Fruit fly (Drosophila melanogaster) whole organism, embryonic: ENCODE measurements around the gene CG33511.

Source experiments
- CG11504 ChIP-seq: fragments of 200-800 bp; sonication (Bioruptor generic); optimal IDR thresholded peaks from 3 replicates; lab custom pipeline; 2019; ENCODE audit warnings: missing biosample characterization, mild to moderate bottlenecking, missing genetic modification characterization, moderate library complexity
- CG13287 ChIP-seq: fragments of 200-800 bp; sonication (Bioruptor generic); IDR thresholded peaks from 2 replicates; pipeline ENCODE4 v1.3.6; 2022; ENCODE audit warnings: missing biosample characterization, missing genetic modification characterization; ENCODE audit not compliant: partially characterized antibody
- CG13775 ChIP-seq: fragments of 200-800 bp; sonication (Bioruptor generic); optimal IDR thresholded peaks from 3 replicates; lab custom pipeline; 2017; ENCODE audit warnings: missing biosample characterization, mild to moderate bottlenecking, missing genetic modification characterization
- CG16813 ChIP-seq: fragments of 200-800 bp; sonication (Bioruptor generic); IDR thresholded peaks from 3 replicates; pipeline ENCODE4 v1.3.6; 2022; ENCODE audit warnings: missing biosample characterization, missing genetic modification characterization; ENCODE audit not compliant: partially characterized antibody
- CG16815 ChIP-seq: fragments of 200-800 bp; sonication (Bioruptor generic); optimal IDR thresholded peaks from 3 replicates; lab custom pipeline; 2017; ENCODE audit warnings: missing biosample characterization, mild to moderate bottlenecking, missing genetic modification characterization
- CG18011 ChIP-seq: fragments of 200-800 bp; sonication (Bioruptor generic); optimal IDR thresholded peaks from 2 replicates; lab custom pipeline; 2017; ENCODE audit warnings: missing biosample characterization, missing genetic modification characterization, mild to moderate bottlenecking, moderate library complexity, missing genotype
- CG18476 ChIP-seq: fragments of 200-800 bp; sonication (Bioruptor generic); optimal IDR thresholded peaks from 2 replicates; lab custom pipeline; 2016; ENCODE audit warnings: missing biosample characterization, mild to moderate bottlenecking, missing genetic modification characterization
- CG2889 ChIP-seq: fragments of 200-800 bp; sonication (Bioruptor generic); IDR thresholded peaks from 3 replicates; pipeline ENCODE4 v1.3.6; 2022; ENCODE audit warnings: missing biosample characterization, missing genetic modification characterization
- CG31441 ChIP-seq: fragments of 200-800 bp; sonication (Bioruptor generic); IDR thresholded peaks from 2 replicates; pipeline ENCODE4 v1.3.6; 2022; ENCODE audit warnings: missing biosample characterization, missing genetic modification characterization
- CG32767 ChIP-seq: fragments of 200-800 bp; sonication (Bioruptor generic); IDR thresholded peaks from 2 replicates; pipeline ENCODE4 v1.3.6; 2022; ENCODE audit warnings: missing biosample characterization, missing genetic modification characterization
- CG3281 ChIP-seq: fragments of 200-800 bp; sonication (Bioruptor generic); optimal IDR thresholded peaks from 3 replicates; lab custom pipeline; 2017; ENCODE audit warnings: missing biosample characterization, mild to moderate bottlenecking, missing genetic modification characterization
- CG4730 ChIP-seq: fragments of 200-800 bp; sonication (Bioruptor generic); IDR thresholded peaks from 2 replicates; pipeline ENCODE4 v1.3.6; 2022; ENCODE audit warnings: missing biosample characterization, missing genetic modification characterization
- CG6175 ChIP-seq: fragments of 200-800 bp; sonication (Bioruptor generic); IDR thresholded peaks from 3 replicates; pipeline ENCODE4 v1.3.6; 2022; ENCODE audit warnings: missing biosample characterization, missing genetic modification characterization
- CG6683 ChIP-seq: fragments of 200-800 bp; sonication (Bioruptor generic); optimal IDR thresholded peaks from 2 replicates; lab custom pipeline; 2017; ENCODE audit warnings: missing biosample characterization, mild to moderate bottlenecking, missing genetic modification characterization, missing genetic modification reagents
- CG7271 ChIP-seq: fragments of 200-800 bp; sonication (Bioruptor generic); optimal IDR thresholded peaks from 2 replicates; lab custom pipeline; 2018; ENCODE audit warnings: missing biosample characterization, mild to moderate bottlenecking, missing genetic modification characterization, moderate library complexity
- CG8924 ChIP-seq: fragments of 200-800 bp; optimal IDR thresholded peaks from 3 replicates; lab custom pipeline; 2019; ENCODE audit warnings: missing biosample characterization, mild to moderate bottlenecking, missing genetic modification characterization, moderate library complexity
- CG9215 ChIP-seq: fragments of 200-800 bp; sonication (Bioruptor generic); IDR thresholded peaks from 2 replicates; pipeline ENCODE4 v1.3.6; 2022; ENCODE audit warnings: missing biosample characterization, missing genetic modification characterization
- Camta ChIP-seq: fragments of 200-800 bp; sonication (Bioruptor generic); optimal IDR thresholded peaks from 2 replicates; lab custom pipeline; 2016; ENCODE audit warnings: missing biosample characterization, missing genetic modification characterization
- Dad ChIP-seq: fragments of 200-800 bp; sonication (Bioruptor generic); optimal IDR thresholded peaks from 3 replicates; lab custom pipeline; 2016; ENCODE audit warnings: missing biosample characterization, missing genetic modification characterization
- Dbx ChIP-seq: fragments of 200-800 bp; sonication (Bioruptor generic); IDR thresholded peaks from 3 replicates; pipeline ENCODE4 v1.3.6; 2022; ENCODE audit warnings: missing biosample characterization, missing genetic modification characterization
- Dp ChIP-seq: fragments of 200-800 bp; sonication (Bioruptor generic); optimal IDR thresholded peaks from 2 replicates; lab custom pipeline; 2018; ENCODE audit warnings: missing biosample characterization, mild to moderate bottlenecking, missing genetic modification characterization, moderate library complexity
- Dref ChIP-seq: fragments of 200-800 bp; sonication (Bioruptor generic); IDR thresholded peaks from 2 replicates; pipeline ENCODE4 v1.3.6; 2022; ENCODE audit warnings: missing biosample characterization, missing genetic modification characterization
- Eip74EF ChIP-seq, 2 experiments: fragments of 200-800 bp in 1 of 2; fragments of >200 bp in 1 of 2; sonication (Bioruptor generic) in 1 of 2; optimal IDR thresholded peaks; 2 replicates each; lab custom pipeline; 2017 to 2019; ENCODE audit warnings: missing biosample characterization in 2 of 2, missing genetic modification characterization in 2 of 2, mild to moderate bottlenecking in 1 of 2, moderate library complexity in 1 of 2
- HLHmδ ChIP-seq: fragments of 200-800 bp; sonication (Bioruptor generic); optimal IDR thresholded peaks from 2 replicates; lab custom pipeline; 2018; ENCODE audit warnings: missing biosample characterization, mild to moderate bottlenecking, missing genetic modification characterization, moderate library complexity
- Meics ChIP-seq: fragments of 200-800 bp; sonication (Bioruptor generic); optimal IDR thresholded peaks from 2 replicates; lab custom pipeline; 2017; ENCODE audit warnings: missing biosample characterization, mild to moderate bottlenecking, missing genetic modification characterization
- Mrtf ChIP-seq: fragments of 200-800 bp; sonication (Bioruptor generic); IDR thresholded peaks from 3 replicates; pipeline ENCODE4 v1.3.6; 2022; ENCODE audit warnings: missing biosample characterization, missing genetic modification characterization
- NFAT ChIP-seq: fragments of 200-800 bp; sonication (Bioruptor generic); IDR thresholded peaks from 2 replicates; pipeline ENCODE4 v1.3.6; 2022; ENCODE audit warnings: missing biosample characterization, missing genetic modification characterization
- Nf-YA ChIP-seq: fragments of 200-800 bp; sonication (Bioruptor generic); IDR thresholded peaks from 2 replicates; pipeline ENCODE4 v1.3.6; 2022; ENCODE audit warnings: missing biosample characterization, missing genetic modification characterization
- Nf-YC ChIP-seq: fragments of 200-800 bp; optimal IDR thresholded peaks from 3 replicates; lab custom pipeline; 2019; ENCODE audit warnings: missing biosample characterization, mild to moderate bottlenecking, missing genetic modification characterization, moderate library complexity
- Pdp1 ChIP-seq, 2 experiments: fragments of 200-800 bp; sonication (Bioruptor generic); optimal IDR thresholded peaks; 3 replicates each; lab custom pipeline; 2016; ENCODE audit warnings: missing biosample characterization in 2 of 2, missing genetic modification characterization in 2 of 2, mild to moderate bottlenecking in 1 of 2, moderate library complexity in 1 of 2
- Sox102F ChIP-seq: fragments of 200-800 bp; sonication (Bioruptor generic); optimal IDR thresholded peaks from 2 replicates; lab custom pipeline; 2018; ENCODE audit warnings: missing biosample characterization, mild to moderate bottlenecking, missing genetic modification characterization, moderate library complexity
- abd-A ChIP-seq: fragments of 200-800 bp; sonication (Bioruptor generic); optimal IDR thresholded peaks from 3 replicates; lab custom pipeline; 2019; ENCODE audit warnings: missing biosample characterization, mild to moderate bottlenecking, missing genetic modification characterization, moderate library complexity
- dan ChIP-seq: fragments of 200-800 bp; sonication (Bioruptor generic); IDR thresholded peaks from 2 replicates; pipeline ENCODE4 v1.3.6; 2022; ENCODE audit warnings: missing biosample characterization, missing genetic modification characterization
- dati ChIP-seq: fragments of 200-800 bp; sonication (Bioruptor generic); IDR thresholded peaks from 2 replicates; pipeline ENCODE4 v1.3.6; 2022; ENCODE audit warnings: missing biosample characterization, missing genetic modification characterization
- disco-r ChIP-seq: fragments of 200-800 bp; sonication (Bioruptor generic); optimal IDR thresholded peaks from 2 replicates; lab custom pipeline; 2016; ENCODE audit warnings: missing biosample characterization, missing genetic modification characterization
- en ChIP-seq: fragments of 200-800 bp; sonication (Bioruptor generic); optimal IDR thresholded peaks from 2 replicates; lab custom pipeline; 2016; ENCODE audit warnings: missing biosample characterization, missing genetic modification characterization
- ftz-f1 ChIP-seq: fragments of 200-800 bp; sonication (Bioruptor generic); optimal IDR thresholded peaks from 2 replicates; lab custom pipeline; 2016; ENCODE audit warnings: missing biosample characterization, missing genetic modification characterization
- hbn ChIP-seq: fragments of 200-800 bp; sonication (Bioruptor generic); IDR thresholded peaks from 2 replicates; pipeline ENCODE4 v1.3.6; 2022; ENCODE audit warnings: missing biosample characterization, missing genetic modification characterization; ENCODE audit not compliant: partially characterized antibody
- lbe ChIP-seq: fragments of 200-800 bp; sonication (Bioruptor generic); optimal IDR thresholded peaks from 2 replicates; lab custom pipeline; 2016; ENCODE audit warnings: missing biosample characterization, mild to moderate bottlenecking, missing genetic modification characterization
- nau ChIP-seq: fragments of 200-800 bp; sonication (Bioruptor generic); optimal IDR thresholded peaks from 3 replicates; lab custom pipeline; 2017; ENCODE audit warnings: missing biosample characterization, mild to moderate bottlenecking, missing genetic modification characterization, missing genetic modification reagents
- nerfin-1 ChIP-seq: fragments of 200-800 bp; sonication (Bioruptor generic); optimal IDR thresholded peaks from 3 replicates; lab custom pipeline; 2019; ENCODE audit warnings: missing biosample characterization, mild to moderate bottlenecking, missing genetic modification characterization, moderate library complexity
- nom ChIP-seq: fragments of 200-800 bp; sonication (Bioruptor generic); optimal IDR thresholded peaks from 2 replicates; lab custom pipeline; 2017; ENCODE audit warnings: missing biosample characterization, missing genetic modification characterization, mild to moderate bottlenecking, moderate library complexity, missing genetic modification reagents
- pfk ChIP-seq: fragments of 200-800 bp; sonication (Bioruptor generic); optimal IDR thresholded peaks from 2 replicates; lab custom pipeline; 2018; ENCODE audit warnings: missing biosample characterization, mild to moderate bottlenecking, missing genetic modification characterization, moderate library complexity
- pnt ChIP-seq: fragments of 200-800 bp; sonication (Bioruptor generic); optimal IDR thresholded peaks from 3 replicates; lab custom pipeline; 2016; ENCODE audit warnings: missing biosample characterization, missing genetic modification characterization
- rib ChIP-seq: fragments of 200-800 bp; sonication (Bioruptor generic); IDR thresholded peaks from 2 replicates; pipeline ENCODE4 v1.3.6; 2022; ENCODE audit warnings: missing biosample characterization, missing genetic modification characterization
- sisA ChIP-seq: fragments of 200-800 bp; sonication (Bioruptor generic); IDR thresholded peaks from 2 replicates; pipeline ENCODE4 v1.3.6; 2022; ENCODE audit warnings: missing biosample characterization, missing genetic modification characterization
- slp2 ChIP-seq: fragments of 200-800 bp; sonication (Bioruptor generic); optimal IDR thresholded peaks from 2 replicates; lab custom pipeline; 2016; ENCODE audit warnings: missing biosample characterization, missing genetic modification characterization
- unc-4 ChIP-seq: fragments of 200-800 bp; sonication (Bioruptor generic); IDR thresholded peaks from 2 replicates; pipeline ENCODE4 v1.3.6; 2022; ENCODE audit warnings: missing biosample characterization, missing genetic modification characterization; ENCODE audit not compliant: partially characterized antibody

The CG33511 gene

dm6 chr2L:21051873-21052736, 30.2 kb downstream of the CG33511 start, which contains the start of gene CG42238 (continued):
- 0 out of 2 replicates have a peak, but pooled peaks have one; percentile 31 for TF ChIP-seq hbn (GFP tag; lab: Robert Waterston, UW)
- no peak for TF ChIP-seq nau (GFP tag; lab: Kevin White, UChicago)
- no peak for TF ChIP-seq lbe (GFP tag; lab: Kevin White, UChicago)
- TF ChIP-seq CG13287 (GFP tag; lab: Robert Waterston, UW), result peak; percentile 47; the same call in 1 of the 2 replicates
- no peak for TF ChIP-seq CG3281 (GFP tag; lab: Kevin White, UChicago)
- TF ChIP-seq dati (GFP tag; lab: Robert Waterston, UW), result no peak
- no peak for TF ChIP-seq disco-r (GFP tag; lab: Kevin White, UChicago)
- TF ChIP-seq CG11504 (tag; lab: Kevin White, UChicago), result peak; percentile 4
- peak; percentile 55 for TF ChIP-seq abd-A (tag; lab: Kevin White, UChicago)
- no peak for TF ChIP-seq CG4730 (GFP tag; lab: Robert Waterston, UW)
- TF ChIP-seq Nf-YC (tag; lab: Kevin White, UChicago), result no peak
- peak; percentile 6; the same call in 1 of the 2 replicates for TF ChIP-seq sisA (GFP tag; lab: Robert Waterston, UW)
- no peak for TF ChIP-seq CG6683 (GFP tag; lab: Kevin White, UChicago)
- no peak for TF ChIP-seq pfk
- peak; percentile 3 to 10 for TF ChIP-seq Pdp1 (GFP tag; optimal IDR thresholded peaks at IDR 0.05; lab: Kevin White, UChicago)
- TF ChIP-seq nerfin-1, result peak; percentile 1
- no peak for TF ChIP-seq ftz-f1 (GFP tag; lab: Kevin White, UChicago)
- no peak for TF ChIP-seq Camta (GFP tag; lab: Kevin White, UChicago)
- TF ChIP-seq CG16815 (GFP tag; lab: Kevin White, UChicago), result no peak
- TF ChIP-seq unc-4, result no peak
- TF ChIP-seq CG18011 (GFP tag; lab: Kevin White, UChicago), result peak; percentile 96
- TF ChIP-seq NFAT (GFP tag; lab: Robert Waterston, UW), result no peak; the same call in 1 of the 2 replicates
- TF ChIP-seq Dp (GFP tag; lab: Kevin White, UChicago), result peak; percentile 66
- no peak for TF ChIP-seq Dad (GFP tag; lab: Kevin White, UChicago)
- TF ChIP-seq Mrtf (GFP tag; lab: Robert Waterston, UW), result no peak
- TF ChIP-seq Dbx (GFP tag; lab: Robert Waterston, UW), result 0 out of 3 replicates have a peak, but pooled peaks have one; percentile 26
- no peak for TF ChIP-seq CG13775 (GFP tag; lab: Kevin White, UChicago)
- no peak for TF ChIP-seq pnt (GFP tag; lab: Kevin White, UChicago)
- no peak; the same call in 2 of the 3 replicates for TF ChIP-seq CG16813
- no peak for TF ChIP-seq dan (GFP tag; lab: Robert Waterston, UW)
- no peak for TF ChIP-seq CG6175
- no peak for TF ChIP-seq CG32767 (GFP tag; lab: Robert Waterston, UW)
- TF ChIP-seq Nf-YA, result 0 out of 2 replicates have a peak, but pooled peaks have one; percentile 10
- TF ChIP-seq Meics (GFP tag; lab: Kevin White, UChicago), result no peak
- TF ChIP-seq CG18476, result no peak
- no peak for TF ChIP-seq slp2 (GFP tag; lab: Kevin White, UChicago)
- no peak for TF ChIP-seq CG7271
- peak; percentile 0 for TF ChIP-seq nom (GFP tag; lab: Kevin White, UChicago)
- TF ChIP-seq CG9215, result no peak
- TF ChIP-seq HLHmδ (GFP tag; lab: Kevin White, UChicago), result peak; percentile 32
- TF ChIP-seq Sox102F (GFP tag; lab: Kevin White, UChicago), result no peak
- no peak for TF ChIP-seq CG2889
- no peak for TF ChIP-seq rib (GFP tag; lab: Robert Waterston, UW)
- TF ChIP-seq Dref (GFP tag; lab: Robert Waterston, UW), result no peak
- no peak for TF ChIP-seq CG31441 (GFP tag; lab: Robert Waterston, UW)
- no peak for TF ChIP-seq CG8924 (tag; lab: Kevin White, UChicago)
- TF ChIP-seq en (GFP tag; lab: Kevin White, UChicago), result no peak
- no peak for TF ChIP-seq Eip74EF (GFP tag; optimal IDR thresholded peaks at IDR 0.05; lab: Kevin White, UChicago)
